Fruit fly (Drosophila melanogaster): Measurements from ENCODE around the gene Peritrophin-15b.

Peritrophin-15b gene

dm6 chr2L:8382646-8383045, 12.1 kb downstream of the Peritrophin-15b start, which contains the start of the genes CG13392 and Rcd4 (continued):
- TF ChIP-seq CG30020 (tag; optimal IDR thresholded peaks at IDR 0.05) (peak; percentile 12), schlank (tag; optimal IDR thresholded peaks at IDR 0.05) (peak; percentile 62), D (optimal IDR thresholded peaks at IDR 0.05) (no peak), D (GFP tag; optimal IDR thresholded peaks at IDR 0.05) (no peak), CG5953 (GFP tag; IDR thresholded peaks at IDR 0.05) (no peak), phol (tag; optimal IDR thresholded peaks at IDR 0.05) (peak; percentile 7), salm (tag; optimal IDR thresholded peaks at IDR 0.05) (no peak), CG9215 (GFP tag; IDR thresholded peaks at IDR 0.05) (peak; percentile 44; the same call in 1 of the 2 replicates), tup (GFP tag; optimal IDR thresholded peaks at IDR 0.05) (peak; percentile 76), Hmx (GFP tag; optimal IDR thresholded peaks at IDR 0.05) (no peak), esg (GFP tag; conservative IDR thresholded peaks at IDR 0.05) (0 out of 2 replicates have a peak, but pooled peaks have one; percentile 6), Sry-β (GFP tag; optimal IDR thresholded peaks at IDR 0.05) (peak; percentile 42), ac (GFP tag; optimal IDR thresholded peaks at IDR 0.05) (no peak), pho (GFP tag; optimal IDR thresholded peaks at IDR 0.05) (peak; percentile 79), CG3281 (GFP tag; optimal IDR thresholded peaks at IDR 0.05) (peak; percentile 60), Dfd (GFP tag; optimal IDR thresholded peaks at IDR 0.05) (no peak), CG7372 (GFP tag; IDR thresholded peaks at IDR 0.05) (0 out of 2 replicates have a peak, but pooled peaks have one; percentile 12), Doc3 (GFP tag; IDR thresholded peaks at IDR 0.05; ENCODE audit: partially characterized antibody) (peak; percentile 67; the same call in 1 of the 3 replicates), trem (tag; optimal IDR thresholded peaks at IDR 0.05) (peak; percentile 65), CG6765 (GFP tag; optimal IDR thresholded peaks at IDR 0.05) (peak; percentile 32), Hr51 (GFP tag; optimal IDR thresholded peaks at IDR 0.05) (peak; percentile 20 to 76), Sox102F (GFP tag; optimal IDR thresholded peaks at IDR 0.05) (peak; percentile 16), cato (GFP tag; optimal IDR thresholded peaks at IDR 0.05; ENCODE audit: borderline replicate concordance) (no peak), CG32532 (GFP tag; IDR thresholded peaks at IDR 0.05) (peak; percentile 79), CG13424 (tag; optimal IDR thresholded peaks at IDR 0.05) (peak; percentile 26), Awh (GFP tag; IDR thresholded peaks at IDR 0.05) (no peak), pros (GFP tag; optimal IDR thresholded peaks at IDR 0.05) (no peak), klu (GFP tag; IDR thresholded peaks at IDR 0.05) (peak; percentile 43; the same call in 1 of the 2 replicates), Mad (GFP tag; optimal IDR thresholded peaks at IDR 0.05) (peak; percentile 71), CG3847 (GFP tag; IDR thresholded peaks at IDR 0.05) (peak; percentile 79), CG11247 (GFP tag; IDR thresholded peaks at IDR 0.05) (peak; percentile 69), NFAT (GFP tag; IDR thresholded peaks at IDR 0.05) (peak; percentile 82), gt (GFP tag; IDR thresholded peaks at IDR 0.05) (no peak), CG6683 (GFP tag; optimal IDR thresholded peaks at IDR 0.05) (peak; percentile 32), pzg (GFP tag; optimal IDR thresholded peaks at IDR 0.05) (peak; percentile 87), Camta (GFP tag; optimal IDR thresholded peaks at IDR 0.05) (peak; percentile 59), pb (GFP tag; optimal IDR thresholded peaks at IDR 0.05) (peak; percentile 63), CG17912 (GFP tag; optimal IDR thresholded peaks at IDR 0.05) (no peak), sens (GFP tag) (peak; percentile 91), CG1647 (GFP tag; optimal IDR thresholded peaks at IDR 0.05) (peak; percentile 76), CG10147 (GFP tag; optimal IDR thresholded peaks at IDR 0.05) (peak; percentile 58), CG7271 (tag; optimal IDR thresholded peaks at IDR 0.05) (peak; percentile 70), CG17328 (GFP tag; IDR thresholded peaks at IDR 0.05) (0 out of 2 replicates have a peak, but pooled peaks have one; percentile 18), grau (tag; optimal IDR thresholded peaks at IDR 0.05) (peak; percentile 94), CG14667 (GFP tag; IDR thresholded peaks at IDR 0.05) (no peak), CG4820 (GFP tag; optimal IDR thresholded peaks at IDR 0.05) (peak; percentile 46), lmd (GFP tag; IDR thresholded peaks at IDR 0.05) (peak; percentile 38; the same call in 1 of the 2 replicates), usp (GFP tag; optimal IDR thresholded peaks at IDR 0.05) (no peak), CG8944 (GFP tag; optimal IDR thresholded peaks at IDR 0.05) (peak; percentile 56), NC2β (GFP tag; optimal IDR thresholded peaks at IDR 0.05) (peak; percentile 64), CG11560 (tag; IDR thresholded peaks at IDR 0.05) (no peak), gce (GFP tag; IDR thresholded peaks at IDR 0.05) (no peak)
